Worm (Caenorhabditis elegans) whole organism, L4 larva: ENCODE results near the gene F35E8.2.

ENCODE experiments used
- D1046.2 ChIP-seq: fragments of 200-800 bp; sonication (Bioruptor generic); IDR thresholded peaks from 2 replicates; pipeline ENCODE4 v1.3.6; 2022; ENCODE audit warnings: missing genetic modification characterization, missing compliant biosample characterization
- Y48G9A.11 ChIP-seq: fragments of 200-800 bp; sonication (Bioruptor generic); IDR thresholded peaks from 2 replicates; pipeline ENCODE4 v1.3.6; 2022; ENCODE audit warnings: missing genetic modification reagents, missing genetic modification characterization, missing compliant biosample characterization
- ceh-32 ChIP-seq: sonication (generic microtip); optimal IDR thresholded peaks from 2 replicates; lab custom pipeline; 2016; ENCODE audit warnings: mild to moderate bottlenecking, missing genetic modification characterization, missing compliant biosample characterization; ENCODE audit not compliant: poor library complexity
- ces-1 ChIP-seq: fragments of 150-350 bp; sonication (generic microtip); optimal IDR thresholded peaks from 4 replicates; lab custom pipeline; 2014; ENCODE audit warnings: missing biosample characterization, missing genetic modification reagents, missing genetic modification characterization
- daf-16 ChIP-seq, 3 experiments: sonication (generic microtip); optimal IDR thresholded peaks; 2 replicates each; lab custom pipeline; 2016 to 2017; ENCODE audit warnings: missing genetic modification characterization in 3 of 3, missing genetic modification reagents in 3 of 3, mild to moderate bottlenecking in 2 of 3, missing compliant biosample characterization in 2 of 3, missing biosample characterization in 1 of 3, moderate library complexity in 1 of 3
- dmd-6 ChIP-seq: fragments of 200-800 bp; sonication (Bioruptor generic); IDR thresholded peaks from 2 replicates; pipeline ENCODE4 v1.3.6; 2022; ENCODE audit warnings: missing genetic modification reagents, missing genetic modification characterization, missing compliant biosample characterization
- dmd-8 ChIP-seq: fragments of 200-800 bp; sonication (Bioruptor generic); IDR thresholded peaks from 2 replicates; pipeline ENCODE4 v1.3.6; 2022; ENCODE audit warnings: missing genetic modification characterization, missing compliant biosample characterization
- hlh-11 ChIP-seq: fragments of 200-800 bp; sonication (Bioruptor generic); optimal IDR thresholded peaks from 2 replicates; lab custom pipeline; 2018; ENCODE audit warnings: mild to moderate bottlenecking, missing genetic modification characterization, missing compliant biosample characterization
- hmg-1.1 ChIP-seq: fragments of 200-800 bp; sonication (Bioruptor generic); IDR thresholded peaks from 2 replicates; pipeline ENCODE4 v1.3.6; 2022; ENCODE audit warnings: missing genetic modification reagents, missing genetic modification characterization, missing compliant biosample characterization
- jun-1 ChIP-seq: fragments of 150-350 bp; optimal IDR thresholded peaks from 2 replicates; lab custom pipeline; 2014; ENCODE audit warnings: missing biosample characterization, missing genetic modification reagents, missing genetic modification characterization
- lin-1 ChIP-seq: fragments of 200-800 bp; sonication (Bioruptor generic); IDR thresholded peaks from 2 replicates; pipeline ENCODE4 v1.3.6; 2022; ENCODE audit warnings: missing genetic modification reagents, missing genetic modification characterization, missing compliant biosample characterization
- lin-13 ChIP-seq: fragments of 150-350 bp; optimal IDR thresholded peaks from 2 replicates; lab custom pipeline; 2014; ENCODE audit warnings: missing biosample characterization, missing genetic modification reagents, missing genetic modification characterization
- lin-39 ChIP-seq: fragments of 150-350 bp; optimal IDR thresholded peaks from 2 replicates; lab custom pipeline; 2014; ENCODE audit warnings: missing biosample characterization, missing genetic modification reagents, missing genetic modification characterization
- lsy-2 ChIP-seq, 2 experiments: fragments of 150-350 bp in 1 of 2; sonication (generic microtip) in 1 of 2; optimal IDR thresholded peaks; 2 replicates each; lab custom pipeline; 2014 to 2017; ENCODE audit warnings: missing biosample characterization in 2 of 2, missing genetic modification characterization in 2 of 2
- madf-5 ChIP-seq, 2 experiments: fragments of 200-800 bp; sonication (Bioruptor generic); IDR thresholded peaks; 2 replicates each; pipeline ENCODE4 v1.3.6; 2022; ENCODE audit warnings: missing compliant biosample characterization in 2 of 2, missing genetic modification characterization in 2 of 2
- madf-9 ChIP-seq: fragments of 200-800 bp; sonication (Bioruptor generic); conservative IDR thresholded peaks from 2 replicates; pipeline ENCODE4 v1.3.6; 2022; ENCODE audit warnings: missing genetic modification reagents, missing genetic modification characterization, missing compliant biosample characterization
- mdl-1 ChIP-seq, 2 experiments: fragments of 150-350 bp in 1 of 2; sonication (generic microtip) in 1 of 2; optimal IDR thresholded peaks; 2 replicates each; lab custom pipeline; 2014 to 2017; ENCODE audit warnings: missing biosample characterization in 2 of 2, missing genetic modification characterization in 2 of 2
- mxl-3 ChIP-seq: fragments of 200-800 bp; sonication (Bioruptor generic); optimal IDR thresholded peaks from 2 replicates; lab custom pipeline; 2018; ENCODE audit warnings: mild to moderate bottlenecking, missing genetic modification characterization, missing compliant biosample characterization
- nhr-237 ChIP-seq: sonication (generic microtip); optimal IDR thresholded peaks from 2 replicates; lab custom pipeline; 2017; ENCODE audit warnings: missing biosample characterization, missing genetic modification characterization
- nhr-28 ChIP-seq: fragments of 150-350 bp; optimal IDR thresholded peaks from 2 replicates; lab custom pipeline; 2014; ENCODE audit warnings: missing biosample characterization, missing genetic modification characterization
- nhr-42 ChIP-seq: fragments of 200-800 bp; sonication (Bioruptor generic); IDR thresholded peaks from 2 replicates; pipeline ENCODE4 v1.3.6; 2022; ENCODE audit warnings: missing genetic modification characterization, missing compliant biosample characterization
- pqm-1 ChIP-seq: sonication (generic microtip); optimal IDR thresholded peaks from 2 replicates; lab custom pipeline; 2017; ENCODE audit warnings: missing biosample characterization, missing genetic modification characterization
- set-16 ChIP-seq: fragments of 200-800 bp; sonication (Bioruptor generic); IDR thresholded peaks from 2 replicates; pipeline ENCODE4 v1.3.6; 2022; ENCODE audit warnings: missing genetic modification reagents, missing genetic modification characterization, missing compliant biosample characterization
- snpc-1.2 ChIP-seq: fragments of 200-800 bp; sonication (Bioruptor generic); IDR thresholded peaks from 2 replicates; pipeline ENCODE4 v1.3.6; 2022; ENCODE audit warnings: missing genetic modification reagents, missing genetic modification characterization, missing compliant biosample characterization
- unc-62 ChIP-seq, 3 experiments: fragments of 150-350 bp in 1 of 3; sonication (generic microtip); optimal IDR thresholded peaks in 2 of 3; peaks in 1 of 3; 1 replicate in 1 of 3; 2 replicates in 2 of 3; lab custom pipeline; 2014 to 2017; ENCODE audit warnings: missing biosample characterization in 3 of 3, missing genetic modification characterization in 3 of 3, missing genetic modification reagents in 3 of 3, missing genotype in 1 of 3
- zfp-3 ChIP-seq: fragments of 200-800 bp; sonication (Bioruptor generic); conservative IDR thresholded peaks from 2 replicates; pipeline ENCODE4 v1.3.6; 2022; ENCODE audit warnings: missing genetic modification reagents, missing genetic modification characterization, missing compliant biosample characterization
- ztf-7 ChIP-seq: fragments of 150-350 bp; optimal IDR thresholded peaks from 2 replicates; lab custom pipeline; 2014; ENCODE audit warnings: missing biosample characterization, missing genetic modification characterization

The F35E8.2 gene

DNA sequence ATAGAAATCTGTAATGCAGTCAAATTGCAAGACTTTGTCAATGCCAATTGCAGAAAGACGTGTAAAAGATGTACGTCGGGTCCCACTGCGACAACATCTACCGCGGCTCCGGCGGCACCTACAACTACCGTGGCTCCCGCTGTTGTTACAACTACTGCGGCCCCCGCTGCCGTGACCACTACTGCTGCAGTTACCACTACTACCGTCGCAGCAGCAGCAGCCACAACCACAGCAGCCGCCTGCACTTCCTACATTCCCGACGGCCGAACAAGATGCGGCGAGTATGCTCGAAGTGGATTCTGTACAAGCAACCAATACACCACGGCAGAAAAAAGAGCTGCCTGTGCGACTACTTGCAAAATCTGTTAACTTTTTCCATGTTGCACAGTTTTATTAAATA, 9.3 kb downstream of the F35E8.2 start:
- TF ChIP-seq set-16 (GFP tag; lab: Robert Waterston, UW) (peak; percentile 57), dmd-8 (GFP tag; lab: Robert Waterston, UW) (0 out of 2 replicates have a peak, but pooled peaks have one; percentile 23), hmg-1.1 (GFP tag; lab: Robert Waterston, UW) (no peak)
- TF ChIP-seq, all 104 proteins: peak for 2

DNA sequence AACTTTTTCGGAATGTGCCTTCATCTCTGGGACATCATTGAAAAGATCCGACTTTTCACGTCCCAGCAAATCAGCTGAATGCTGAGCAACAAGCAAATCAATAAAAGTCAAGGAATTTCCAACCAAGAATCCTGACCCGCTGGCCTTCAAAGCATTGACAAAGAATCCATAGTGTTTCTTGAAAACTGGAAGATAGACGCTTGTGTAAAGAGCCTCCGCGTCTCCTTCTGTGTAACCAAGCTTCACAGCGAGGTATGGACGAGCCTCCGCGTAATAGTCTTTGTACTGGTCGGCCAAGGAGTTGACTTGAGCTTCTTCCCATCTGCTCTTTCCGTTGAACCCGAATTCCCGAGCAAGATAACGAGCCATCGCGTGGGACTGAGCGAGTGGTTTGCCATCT, 9.8 kb downstream of the F35E8.2 start:
- no peak for TF ChIP-seq jun-1 (tag; lab: Kevin White, UChicago)
- peak in 1 of 2 experiments; percentile 92 for TF ChIP-seq unc-62 (GFP tag; optimal IDR thresholded peaks at IDR 0.05 in 1 of 2; lab: Kevin White, UChicago)
- no peak for TF ChIP-seq unc-62 (tag; optimal IDR thresholded peaks at IDR 0.05; lab: Kevin White, UChicago)

DNA sequence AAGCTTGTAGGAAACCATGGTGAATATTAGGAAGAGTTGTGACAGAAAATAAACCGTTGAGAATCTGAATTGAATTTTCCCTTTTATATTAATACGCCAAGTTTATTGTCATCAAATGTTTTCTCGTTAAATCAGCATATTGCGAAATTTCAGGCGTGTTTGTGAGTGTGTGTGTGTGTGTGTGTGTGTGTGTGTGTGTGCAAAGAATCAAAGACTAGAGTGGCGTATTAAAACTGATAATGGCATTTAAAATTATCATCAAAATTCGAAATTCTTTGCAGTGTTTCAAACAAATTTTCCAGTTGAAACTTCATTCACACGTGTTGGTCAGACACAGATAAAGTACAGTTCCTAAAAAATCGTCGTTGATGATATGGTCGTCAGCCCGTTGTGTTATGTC, 10.5 kb downstream of the F35E8.2 start, which contains the start of gene gst-38:
gst-38 (minus strand) TSS at position 152 of the 400 bp plus-strand sequence.
- TF ChIP-seq madf-9 (no peak), hlh-11 (tag; lab: Kevin White, UChicago) (peak; percentile 32), pqm-1 (tag; lab: Kevin White, UChicago) (peak; percentile 72), daf-16 (GFP tag; optimal IDR thresholded peaks at IDR 0.05; lab: Kevin White, UChicago) (no peak), daf-16 (tag; optimal IDR thresholded peaks at IDR 0.05; lab: Kevin White, UChicago) (peak; percentile 79), lsy-2 (tag; optimal IDR thresholded peaks at IDR 0.05; lab: Kevin White, UChicago) (no peak), nhr-42 (GFP tag; lab: Robert Waterston, UW) (no peak), lin-1 (GFP tag; lab: Robert Waterston, UW) (0 out of 2 replicates have a peak, but pooled peaks have one; percentile 18), zfp-3 (GFP tag; lab: Robert Waterston, UW) (no peak), dmd-6 (peak; percentile 85), mxl-3 (GFP tag; lab: Kevin White, UChicago) (peak; percentile 51), madf-5 (GFP tag; IDR thresholded peaks at IDR 0.05; lab: Robert Waterston, UW) (no peak), snpc-1.2 (GFP tag; lab: Robert Waterston, UW) (no peak), ces-1 (GFP tag; lab: Kevin White, UChicago) (no peak), nhr-28 (peak; percentile 71), set-16 (GFP tag; lab: Robert Waterston, UW) (no peak)

DNA sequence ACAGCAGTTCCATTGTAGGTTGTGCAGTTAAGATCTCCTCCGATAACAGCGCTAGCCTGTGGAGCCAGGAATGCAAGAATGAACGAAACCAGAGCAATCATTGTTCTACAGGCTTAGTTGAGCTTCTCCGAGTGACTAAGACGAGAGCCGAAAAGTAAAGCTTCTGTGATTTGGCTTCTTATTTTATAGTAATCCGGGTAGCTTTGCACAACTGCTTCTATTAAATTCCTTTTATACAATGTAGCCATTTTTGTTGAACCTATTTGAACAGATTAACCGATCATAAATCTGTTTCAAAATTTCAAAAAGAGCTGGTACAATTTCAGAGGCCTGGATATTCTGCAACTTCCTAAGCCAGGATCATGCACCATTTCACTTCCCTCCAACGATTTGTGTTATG, 12.0 kb downstream of the F35E8.2 start, which contains the start of gene F35E8.9:
F35E8.9 (minus strand) TSS at position 101 of the 400 bp plus-strand sequence.
- no peak for TF ChIP-seq Y48G9A.11

DNA sequence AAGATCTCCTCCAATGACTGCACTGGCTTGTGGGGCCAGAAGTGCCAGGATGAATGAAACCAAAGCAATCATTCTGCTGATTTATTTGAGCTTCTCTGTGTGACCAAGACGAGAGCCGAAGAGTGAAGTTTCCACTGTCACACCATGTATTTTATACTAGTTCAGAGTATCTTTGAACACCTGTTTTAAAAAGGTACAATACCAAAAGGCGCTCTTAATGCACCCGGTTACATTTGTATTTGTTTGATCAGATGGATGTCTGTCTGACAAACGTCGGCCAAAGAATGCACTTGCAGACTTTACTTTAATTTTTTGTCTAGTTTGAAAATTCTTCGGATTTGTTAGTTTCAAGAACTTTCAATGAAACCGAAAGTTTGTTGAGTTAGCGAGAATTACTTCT, 14.8 kb downstream of the F35E8.2 start, which contains the start of gene F35E8.10:
F35E8.10 (minus strand) TSS at position 101 of the 400 bp plus-strand sequence.
- no peak for TF ChIP-seq nhr-237 (tag; lab: Kevin White, UChicago)
- TF ChIP-seq D1046.2 (GFP tag; lab: Robert Waterston, UW): no peak
- TF ChIP-seq ztf-7 (tag; lab: Kevin White, UChicago): no peak
- no peak for TF ChIP-seq lin-13 (GFP tag; lab: Kevin White, UChicago)
- no peak for TF ChIP-seq lin-1 (GFP tag; lab: Robert Waterston, UW)
- TF ChIP-seq ceh-32 (tag; lab: Kevin White, UChicago): no peak

DNA sequence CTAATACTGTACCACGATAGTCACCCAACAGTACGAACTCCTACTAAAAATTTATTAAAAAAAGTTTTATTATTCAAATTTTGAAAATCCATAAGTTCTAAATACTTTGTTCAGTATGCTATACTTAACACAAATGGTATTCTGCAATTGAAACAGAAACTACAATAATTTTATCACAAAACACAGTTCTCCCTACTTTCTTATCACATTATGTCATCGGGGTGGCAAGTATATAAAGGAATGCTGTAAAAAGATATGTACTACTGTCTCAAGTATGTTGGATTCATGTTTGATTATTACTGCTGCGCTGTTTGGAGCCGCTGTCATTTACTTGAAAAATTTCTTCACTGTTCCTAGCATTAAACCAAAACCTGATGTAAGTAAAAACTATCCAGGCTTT, 15.6 kb downstream of the F35E8.2 start, which contains the start of gene cdr-1:
cdr-1 (plus strand) TSS at position 208 of the 400 bp plus-strand sequence.
- TF ChIP-seq unc-62 (GFP tag; optimal IDR thresholded peaks at IDR 0.05 in 1 of 2; lab: Kevin White, UChicago) (peak in 1 of 2 experiments; percentile 36), unc-62 (tag; optimal IDR thresholded peaks at IDR 0.05; lab: Kevin White, UChicago) (no peak), mdl-1 (tag; optimal IDR thresholded peaks at IDR 0.05; lab: Kevin White, UChicago) (no peak), pqm-1 (tag; lab: Kevin White, UChicago) (peak; percentile 39), nhr-28 (peak; percentile 93), lin-39 (tag; lab: Kevin White, UChicago) (no peak)
